Worm (Caenorhabditis elegans) whole organism, L3 larva: ENCODE data around the gene T25B9.1.

ENCODE experiments used
- ZK546.5 ChIP-seq: sonication (generic microtip); optimal IDR thresholded peaks from 2 replicates; lab custom pipeline; 2017; ENCODE audit warnings: missing biosample characterization, missing genetic modification characterization
- ama-1 ChIP-seq: fragments of 150-350 bp; optimal IDR thresholded peaks from 2 replicates; lab custom pipeline; 2018
- ceh-82 ChIP-seq: fragments of 150-350 bp; optimal IDR thresholded peaks from 2 replicates; lab custom pipeline; 2014; ENCODE audit warnings: missing biosample characterization, missing genetic modification characterization
- ceh-9 ChIP-seq: sonication (generic microtip); optimal IDR thresholded peaks from 2 replicates; lab custom pipeline; 2018; ENCODE audit warnings: missing biosample characterization, missing genetic modification characterization
- elt-1 ChIP-seq: fragments of 150-350 bp; optimal IDR thresholded peaks from 2 replicates; lab custom pipeline; 2014; ENCODE audit warnings: missing biosample characterization, missing genetic modification characterization
- lin-39 ChIP-seq: fragments of 150-350 bp; optimal IDR thresholded peaks from 2 replicates; lab custom pipeline; 2018; ENCODE audit warnings: missing biosample characterization, missing genetic modification reagents, missing genetic modification characterization
- mdl-1 ChIP-seq: fragments of 150-350 bp; optimal IDR thresholded peaks from 2 replicates; lab custom pipeline; 2014; ENCODE audit warnings: missing biosample characterization, missing genetic modification characterization
- nhr-23 ChIP-seq: fragments of 150-350 bp; optimal IDR thresholded peaks from 2 replicates; lab custom pipeline; 2014; ENCODE audit warnings: missing biosample characterization, missing genetic modification reagents, missing genetic modification characterization
- nhr-25 ChIP-seq: sonication (generic microtip); optimal IDR thresholded peaks from 2 replicates; lab custom pipeline; 2017; ENCODE audit warnings: missing biosample characterization, missing genetic modification characterization
- pha-4 ChIP-seq: fragments of 150-350 bp; optimal IDR thresholded peaks from 2 replicates; lab custom pipeline; 2014; ENCODE audit warnings: missing biosample characterization, missing genetic modification reagents, missing genetic modification characterization
- pqm-1 ChIP-seq: fragments of 150-350 bp; optimal IDR thresholded peaks from 2 replicates; lab custom pipeline; 2017; ENCODE audit warnings: missing biosample characterization, missing genetic modification characterization, inconsistent platforms
- sea-2 ChIP-seq: fragments of 150-350 bp; sonication (generic microtip); optimal IDR thresholded peaks from 4 replicates; lab custom pipeline; 2014; ENCODE audit warnings: missing biosample characterization, missing genetic modification reagents, missing genetic modification characterization
- snpc-4 ChIP-seq: fragments of 150-350 bp; optimal IDR thresholded peaks from 2 replicates; lab custom pipeline; 2014; ENCODE audit warnings: missing biosample characterization, missing genetic modification characterization
- unc-39 ChIP-seq: sonication (generic microtip); optimal IDR thresholded peaks from 4 replicates; lab custom pipeline; 2017; ENCODE audit warnings: missing biosample characterization, missing genetic modification characterization

- TF ChIP-seq snpc-4 (tag; lab: Kevin White, UChicago) (no peak), ceh-9 (tag; lab: Kevin White, UChicago) (no peak), ZK546.5 (tag; lab: Kevin White, UChicago) (no peak), ama-1 (lab: Kevin White, UChicago) (no peak), nhr-23 (tag; lab: Kevin White, UChicago) (no peak), ceh-82 (tag; lab: Kevin White, UChicago) (no peak), pqm-1 (no peak), unc-39 (tag; lab: Kevin White, UChicago) (no peak), elt-1 (no peak), sea-2 (GFP tag; lab: Kevin White, UChicago) (no peak), nhr-25 (tag; lab: Kevin White, UChicago) (no peak), pha-4 (tag; lab: Kevin White, UChicago) (no peak), lin-39 (no peak), mdl-1 (tag; lab: Kevin White, UChicago) (no peak)
Measured at ce11 chrIV:10705176-10705575, 44.8 kb downstream of the T25B9.1 start, which contains the start of gene R102.10.
